Worm (Caenorhabditis elegans) whole organism, mixed stage, embryonic: ENCODE results near the gene F54C9.14.

ENCODE experiments used
- M03D4.4 ChIP-seq: sonication (generic microtip); optimal IDR thresholded peaks from 2 replicates; lab custom pipeline; 2017; ENCODE audit warnings: mild to moderate bottlenecking, missing genetic modification characterization, missing compliant biosample characterization
- bed-3 ChIP-seq: fragments of 200-800 bp; sonication (Bioruptor generic); optimal IDR thresholded peaks from 3 replicates; lab custom pipeline; 2018; ENCODE audit warnings: mild to moderate bottlenecking, missing genetic modification characterization, moderate library complexity, missing compliant biosample characterization
- blmp-1 ChIP-seq: fragments of 150-350 bp; optimal IDR thresholded peaks from 2 replicates; lab custom pipeline; 2014; ENCODE audit warnings: missing biosample characterization, missing genetic modification characterization
- ceh-39 ChIP-seq: fragments of 150-350 bp; optimal IDR thresholded peaks from 2 replicates; lab custom pipeline; 2014; ENCODE audit warnings: missing biosample characterization, missing genetic modification characterization
- ceh-43 ChIP-seq: fragments of 200-800 bp; sonication (Bioruptor generic); optimal IDR thresholded peaks from 2 replicates; lab custom pipeline; 2018; ENCODE audit warnings: mild to moderate bottlenecking, missing genetic modification characterization, moderate library complexity, missing compliant biosample characterization
- ceh-83 ChIP-seq: fragments of 200-800 bp; sonication (Bioruptor generic); optimal IDR thresholded peaks from 2 replicates; lab custom pipeline; 2018; ENCODE audit warnings: mild to moderate bottlenecking, missing genetic modification characterization, missing compliant biosample characterization
- ces-1 ChIP-seq: fragments of 150-350 bp; optimal IDR thresholded peaks from 2 replicates; lab custom pipeline; 2014; ENCODE audit warnings: missing biosample characterization, missing genetic modification reagents, missing genetic modification characterization
- cnd-1 ChIP-seq: fragments of 200-800 bp; sonication (Bioruptor generic); optimal IDR thresholded peaks from 2 replicates; lab custom pipeline; 2018; ENCODE audit warnings: mild to moderate bottlenecking, missing genetic modification characterization, missing compliant biosample characterization
- drap-1 ChIP-seq: fragments of 200-800 bp; sonication (Bioruptor generic); optimal IDR thresholded peaks from 3 replicates; lab custom pipeline; 2018; ENCODE audit warnings: mild to moderate bottlenecking, missing genetic modification characterization, missing compliant biosample characterization
- elt-1 ChIP-seq: sonication (generic microtip); optimal IDR thresholded peaks from 2 replicates; lab custom pipeline; 2017; ENCODE audit warnings: missing genetic modification characterization, mild to moderate bottlenecking, missing compliant biosample characterization, antibody characterized with exemption, moderate library complexity, borderline replicate concordance; ENCODE audit not compliant: insufficient read depth
- elt-3 ChIP-seq: fragments of 150-350 bp; optimal IDR thresholded peaks from 2 replicates; lab custom pipeline; 2014; ENCODE audit warnings: missing biosample characterization, missing genetic modification characterization
- flh-1 ChIP-seq: fragments of 200-800 bp; sonication (Bioruptor generic); optimal IDR thresholded peaks from 2 replicates; lab custom pipeline; 2018; ENCODE audit warnings: mild to moderate bottlenecking, missing genetic modification characterization, moderate library complexity, missing compliant biosample characterization
- ham-2 ChIP-seq: fragments of 200-800 bp; sonication (Bioruptor generic); optimal IDR thresholded peaks from 2 replicates; lab custom pipeline; 2018; ENCODE audit warnings: mild to moderate bottlenecking, missing genetic modification characterization, missing compliant biosample characterization
- hlh-1 ChIP-seq: fragments of 150-350 bp; optimal IDR thresholded peaks from 2 replicates; lab custom pipeline; 2014; ENCODE audit warnings: missing biosample characterization, missing genetic modification reagents, missing genetic modification characterization
- lin-13 ChIP-seq: fragments of 150-350 bp; optimal IDR thresholded peaks from 2 replicates; lab custom pipeline; 2014; ENCODE audit warnings: missing biosample characterization, missing genetic modification characterization
- lin-32 ChIP-seq: fragments of 200-800 bp; sonication (Bioruptor generic); optimal IDR thresholded peaks from 2 replicates; lab custom pipeline; 2018; ENCODE audit warnings: mild to moderate bottlenecking, missing genetic modification characterization, missing compliant biosample characterization
- lsy-2 ChIP-seq: fragments of 150-350 bp; optimal IDR thresholded peaks from 2 replicates; lab custom pipeline; 2014; ENCODE audit warnings: missing biosample characterization, missing genetic modification characterization
- mab-5 ChIP-seq: fragments of 150-350 bp; optimal IDR thresholded peaks from 2 replicates; lab custom pipeline; 2014; ENCODE audit warnings: missing biosample characterization, missing genetic modification characterization
- mep-1 ChIP-seq: fragments of 150-350 bp; optimal IDR thresholded peaks from 2 replicates; lab custom pipeline; 2017; ENCODE audit warnings: missing biosample characterization, missing genetic modification reagents, missing genetic modification characterization, inconsistent platforms
- mls-2 ChIP-seq: sonication (generic microtip); optimal IDR thresholded peaks from 2 replicates; lab custom pipeline; 2016; ENCODE audit warnings: mild to moderate bottlenecking, missing genetic modification characterization, moderate library complexity, missing compliant biosample characterization
- nhr-12 ChIP-seq: fragments of 150-350 bp; optimal IDR thresholded peaks from 2 replicates; lab custom pipeline; 2014; ENCODE audit warnings: missing biosample characterization, missing genetic modification characterization
- nhr-2 ChIP-seq: fragments of 150-350 bp; optimal IDR thresholded peaks from 2 replicates; lab custom pipeline; 2014; ENCODE audit warnings: missing biosample characterization, missing genetic modification characterization
- nhr-237 ChIP-seq: fragments of 150-350 bp; optimal IDR thresholded peaks from 2 replicates; lab custom pipeline; 2014; ENCODE audit warnings: missing biosample characterization, missing genetic modification characterization
- nhr-28 ChIP-seq: fragments of 150-350 bp; optimal IDR thresholded peaks from 2 replicates; lab custom pipeline; 2014; ENCODE audit warnings: missing biosample characterization, missing genetic modification characterization
- nhr-76 ChIP-seq: sonication (generic microtip); optimal IDR thresholded peaks from 2 replicates; lab custom pipeline; 2017; ENCODE audit warnings: missing biosample characterization, missing genetic modification characterization
- pha-4 ChIP-seq: fragments of 150-350 bp; optimal IDR thresholded peaks from 2 replicates; lab custom pipeline; 2018; ENCODE audit warnings: missing biosample characterization, missing genetic modification reagents, missing genetic modification characterization
- sem-2 ChIP-seq: fragments of 200-800 bp; sonication (Bioruptor generic); optimal IDR thresholded peaks from 2 replicates; lab custom pipeline; 2018; ENCODE audit warnings: mild to moderate bottlenecking, missing genetic modification characterization, missing compliant biosample characterization
- snpc-4 ChIP-seq: fragments of 150-350 bp; optimal IDR thresholded peaks from 2 replicates; lab custom pipeline; 2014; ENCODE audit warnings: missing biosample characterization, missing genetic modification characterization
- sptf-1 ChIP-seq: sonication (generic microtip); optimal IDR thresholded peaks from 2 replicates; lab custom pipeline; 2017; ENCODE audit warnings: mild to moderate bottlenecking, missing genetic modification characterization, moderate library complexity, missing compliant biosample characterization
- tbx-8 ChIP-seq: fragments of 200-800 bp; sonication (Bioruptor generic); optimal IDR thresholded peaks from 2 replicates; lab custom pipeline; 2018; ENCODE audit warnings: mild to moderate bottlenecking, missing genetic modification characterization, moderate library complexity, missing compliant biosample characterization
- unc-120 ChIP-seq: sonication (generic microtip); optimal IDR thresholded peaks from 2 replicates; lab custom pipeline; 2017; ENCODE audit warnings: missing genetic modification characterization, missing compliant biosample characterization; ENCODE audit not compliant: poor library complexity, severe bottlenecking
- unc-39 ChIP-seq: fragments of 150-350 bp; optimal IDR thresholded peaks from 2 replicates; lab custom pipeline; 2014; ENCODE audit warnings: missing biosample characterization, missing genetic modification characterization
- unc-62 ChIP-seq: fragments of 150-350 bp; optimal IDR thresholded peaks from 2 replicates; lab custom pipeline; 2014; ENCODE audit warnings: missing biosample characterization, missing genetic modification reagents, missing genetic modification characterization
- zip-8 ChIP-seq: fragments of 150-350 bp; optimal IDR thresholded peaks from 2 replicates; lab custom pipeline; 2014; ENCODE audit warnings: missing biosample characterization, missing genetic modification characterization
- ztf-11 ChIP-seq: fragments of 150-350 bp; optimal IDR thresholded peaks from 2 replicates; lab custom pipeline; 2014; ENCODE audit warnings: missing biosample characterization, missing genetic modification characterization

Gene F54C9.14

DNA sequence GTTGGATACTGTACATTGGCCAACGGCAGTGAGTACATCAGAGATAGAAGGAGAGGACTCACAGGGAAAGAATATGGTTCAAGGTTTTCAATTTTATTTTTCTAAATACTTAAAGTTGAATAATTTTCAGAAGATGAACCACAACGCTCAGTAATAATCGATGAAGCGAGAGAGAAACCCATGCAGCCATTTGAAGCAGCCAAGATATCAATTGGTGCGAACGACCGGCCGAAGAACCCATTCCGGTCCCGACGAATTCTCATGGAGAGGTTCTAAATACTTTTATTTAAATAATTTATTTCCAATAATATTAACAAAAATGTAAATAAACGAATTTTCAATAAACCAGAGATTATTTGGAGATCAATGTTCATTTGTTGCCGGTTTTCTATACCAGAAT lies 38.1 kb downstream of the F54C9.14 start, which contains the start of gene pigg-1:
pigg-1 (minus strand) TSS at position 101 of the 400 bp plus-strand sequence.
- no peak for TF ChIP-seq unc-39 (tag; lab: Kevin White, UChicago)
- no peak for TF ChIP-seq elt-3 (tag; lab: Kevin White, UChicago)
- TF ChIP-seq tbx-8 (GFP tag; lab: Kevin White, UChicago), result no peak
- no peak for TF ChIP-seq bed-3 (GFP tag; lab: Kevin White, UChicago)
- TF ChIP-seq lin-32, result no peak
- TF ChIP-seq unc-120, result no peak
- TF ChIP-seq ztf-11 (tag; lab: Kevin White, UChicago), result no peak
- TF ChIP-seq pha-4, result no peak
- TF ChIP-seq nhr-28, result no peak

DNA sequence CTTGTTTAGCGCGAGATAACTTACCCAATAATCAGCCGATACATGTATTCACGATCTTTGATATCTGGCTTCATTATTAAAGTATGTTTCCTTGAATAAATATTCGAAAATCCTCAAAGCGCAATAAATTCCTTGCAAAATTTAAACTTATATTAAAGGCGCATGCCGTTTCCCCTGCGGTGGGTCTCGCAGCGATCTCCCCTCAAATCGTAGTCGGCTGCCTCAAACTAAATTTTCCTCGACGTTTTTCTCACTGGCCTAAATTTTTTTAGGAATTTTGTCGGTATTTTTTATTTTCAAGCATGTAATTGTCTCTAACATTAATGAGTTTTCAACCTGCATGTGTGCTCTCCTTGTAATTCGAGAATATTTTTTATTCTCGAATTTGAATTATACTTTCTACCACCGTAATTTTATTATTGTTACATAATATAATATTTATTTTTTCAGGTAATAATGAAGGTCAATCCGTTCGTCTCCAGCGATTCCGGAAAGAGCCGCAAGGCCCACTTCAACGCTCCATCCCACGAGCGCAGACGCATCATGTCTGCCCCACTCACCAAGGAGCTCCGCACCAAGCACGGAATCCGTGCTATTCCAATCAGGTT lies 40.3 kb downstream of the F54C9.14 start, which contains the start of the genes cpf-1 and rpl-26:
cpf-1 (minus strand) TSS at position 104 of the 608 bp plus-strand sequence.
rpl-26 (plus strand) TSS at position 449 of the 608 bp plus-strand sequence.
- no peak for TF ChIP-seq ceh-43 (GFP tag; lab: Kevin White, UChicago)
- peak; percentile 49 for TF ChIP-seq ces-1 (GFP tag; lab: Kevin White, UChicago)
- TF ChIP-seq unc-120, result no peak
- no peak for TF ChIP-seq nhr-28
- no peak for TF ChIP-seq sem-2
- TF ChIP-seq nhr-76 (tag; lab: Kevin White, UChicago), result no peak
- peak; percentile 7 for TF ChIP-seq ceh-39 (tag; lab: Kevin White, UChicago)
- peak; percentile 54 for TF ChIP-seq nhr-237 (tag; lab: Kevin White, UChicago)
- no peak for TF ChIP-seq ham-2 (GFP tag; lab: Kevin White, UChicago)
- TF ChIP-seq cnd-1 (tag; lab: Kevin White, UChicago), result no peak
- no peak for TF ChIP-seq lin-13 (tag; lab: Kevin White, UChicago)
- TF ChIP-seq elt-1 (tag; lab: Kevin White, UChicago), result no peak
- no peak for TF ChIP-seq zip-8 (tag; lab: Kevin White, UChicago)
- no peak for TF ChIP-seq unc-62 (GFP tag; lab: Kevin White, UChicago)
- no peak for TF ChIP-seq snpc-4 (tag; lab: Kevin White, UChicago)
- TF ChIP-seq nhr-12 (tag; lab: Kevin White, UChicago), result no peak
- no peak for TF ChIP-seq mab-5 (tag; lab: Kevin White, UChicago)
- TF ChIP-seq sptf-1, result no peak
- no peak for TF ChIP-seq elt-3 (tag; lab: Kevin White, UChicago)
- TF ChIP-seq unc-39 (tag; lab: Kevin White, UChicago), result no peak
- TF ChIP-seq flh-1 (GFP tag; lab: Kevin White, UChicago), result no peak
- peak; percentile 1 for TF ChIP-seq hlh-1 (tag; lab: Kevin White, UChicago)
- no peak for TF ChIP-seq ztf-11 (tag; lab: Kevin White, UChicago)
- TF ChIP-seq tbx-8 (GFP tag; lab: Kevin White, UChicago), result no peak
- TF ChIP-seq pha-4, result peak; percentile 32
- no peak for TF ChIP-seq ceh-83 (GFP tag; lab: Kevin White, UChicago)
- no peak for TF ChIP-seq lin-32
- TF ChIP-seq mls-2 (tag; lab: Kevin White, UChicago), result no peak
- TF ChIP-seq drap-1 (GFP tag; lab: Kevin White, UChicago), result no peak
- peak; percentile 74 for TF ChIP-seq mep-1 (tag; lab: Kevin White, UChicago)
- no peak for TF ChIP-seq bed-3 (GFP tag; lab: Kevin White, UChicago)
- no peak for TF ChIP-seq M03D4.4 (tag; lab: Kevin White, UChicago)
- peak; percentile 78 for TF ChIP-seq lsy-2 (tag; lab: Kevin White, UChicago)
- no peak for TF ChIP-seq nhr-2 (tag; lab: Kevin White, UChicago)
- no peak for TF ChIP-seq blmp-1 (tag; lab: Kevin White, UChicago)
- TF ChIP-seq, all 35 proteins: peak for 7

DNA sequence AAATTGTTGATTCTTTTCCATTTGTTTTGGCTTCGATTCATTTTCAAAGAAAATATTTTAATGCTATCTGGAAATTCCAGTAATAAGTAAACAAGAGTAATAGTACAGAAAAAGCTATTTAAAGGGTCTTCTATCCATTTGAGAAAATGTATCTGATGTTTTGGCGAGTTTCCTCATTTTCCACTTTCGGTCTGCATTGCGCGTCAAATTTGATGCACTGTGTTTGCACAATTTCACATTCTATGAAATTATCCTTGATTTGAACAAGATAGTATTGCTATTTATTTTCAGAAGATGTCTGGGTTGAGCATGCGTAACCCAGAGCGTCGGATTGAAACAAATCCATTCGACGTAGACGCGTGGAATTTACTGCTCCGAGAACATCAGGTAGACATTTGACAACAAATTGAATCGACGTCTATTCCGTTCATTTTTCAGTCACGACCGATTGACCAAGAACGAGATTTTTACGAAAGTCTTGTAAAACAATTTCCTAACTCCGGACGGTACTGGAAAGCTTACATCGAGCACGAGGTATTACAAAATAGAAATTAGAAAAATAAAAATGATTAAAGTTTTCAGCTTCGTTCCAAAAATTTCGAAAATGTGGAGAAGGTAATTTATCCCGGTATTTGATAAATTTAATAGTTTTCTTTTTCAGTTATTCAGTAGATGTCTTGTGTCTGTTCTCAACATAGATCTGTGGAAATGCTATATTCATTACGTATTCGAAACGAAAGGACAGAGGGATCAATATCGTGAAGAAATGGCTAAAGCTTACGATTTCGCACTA lies 41.7 kb downstream of the F54C9.14 start, which contains the start of gene suf-1:
suf-1 (plus strand) TSS at position 280 of the 793 bp plus-strand sequence.
- peak; percentile 62 for TF ChIP-seq ces-1 (GFP tag; lab: Kevin White, UChicago)
- no peak for TF ChIP-seq nhr-237 (tag; lab: Kevin White, UChicago)
- peak; percentile 33 for TF ChIP-seq lsy-2 (tag; lab: Kevin White, UChicago)
- no peak for TF ChIP-seq unc-39 (tag; lab: Kevin White, UChicago)
